Worm (Caenorhabditis elegans) whole organism, late embryonic: ENCODE measurements around the gene daf-41.

ENCODE experiments used
- C08G9.2 ChIP-seq: sonication (generic microtip); optimal IDR thresholded peaks from 2 replicates; lab custom pipeline; 2016; ENCODE audit warnings: mild to moderate bottlenecking, missing genetic modification characterization, moderate library complexity, missing compliant biosample characterization
- K02D7.2 ChIP-seq: sonication (generic microtip); optimal IDR thresholded peaks from 2 replicates; lab custom pipeline; 2017; ENCODE audit warnings: mild to moderate bottlenecking, missing genetic modification characterization, missing compliant biosample characterization
- T23F11.4 ChIP-seq: fragments of 200-800 bp; sonication (Bioruptor generic); optimal IDR thresholded peaks from 2 replicates; lab custom pipeline; 2018; ENCODE audit warnings: mild to moderate bottlenecking, missing genetic modification characterization, missing compliant biosample characterization
- Y22D7AL.16 ChIP-seq: sonication (generic microtip); optimal IDR thresholded peaks from 2 replicates; lab custom pipeline; 2016; ENCODE audit warnings: missing genetic modification characterization, missing compliant biosample characterization
- ama-1 ChIP-seq: fragments of 150-350 bp; optimal IDR thresholded peaks from 2 replicates; lab custom pipeline; 2014
- ceh-14 ChIP-seq: sonication (generic microtip); optimal IDR thresholded peaks from 2 replicates; lab custom pipeline; 2016; ENCODE audit warnings: missing genotype, missing genetic modification characterization, missing compliant biosample characterization
- ceh-18 ChIP-seq: sonication (generic microtip); optimal IDR thresholded peaks from 2 replicates; lab custom pipeline; 2016; ENCODE audit warnings: missing genetic modification characterization, missing compliant biosample characterization
- ceh-19 ChIP-seq: fragments of 200-800 bp; sonication (Bioruptor generic); optimal IDR thresholded peaks from 2 replicates; lab custom pipeline; 2018; ENCODE audit warnings: mild to moderate bottlenecking, missing genetic modification characterization, missing compliant biosample characterization
- ceh-2 ChIP-seq: sonication (generic microtip); optimal IDR thresholded peaks from 2 replicates; lab custom pipeline; 2016; ENCODE audit warnings: missing genotype, missing genetic modification characterization, missing compliant biosample characterization
- ceh-48 ChIP-seq: sonication (generic microtip); optimal IDR thresholded peaks from 2 replicates; lab custom pipeline; 2016; ENCODE audit warnings: missing genetic modification characterization, inconsistent platforms, missing compliant biosample characterization
- dve-1 ChIP-seq: sonication (generic microtip); optimal IDR thresholded peaks from 2 replicates; lab custom pipeline; 2017; ENCODE audit warnings: antibody characterized with exemption, mild to moderate bottlenecking, missing genetic modification characterization, missing compliant biosample characterization
- elt-2 ChIP-seq: sonication (generic microtip); optimal IDR thresholded peaks from 2 replicates; lab custom pipeline; 2016; ENCODE audit warnings: missing genetic modification reagents, missing genetic modification characterization, missing compliant biosample characterization
- elt-4 ChIP-seq: sonication (generic microtip); optimal IDR thresholded peaks from 2 replicates; lab custom pipeline; 2016; ENCODE audit warnings: missing genetic modification characterization, missing compliant biosample characterization
- ets-4 ChIP-seq: sonication (generic microtip); optimal IDR thresholded peaks from 2 replicates; lab custom pipeline; 2016; ENCODE audit warnings: missing genetic modification characterization, missing compliant biosample characterization
- fkh-6 ChIP-seq: sonication (generic microtip); optimal IDR thresholded peaks from 2 replicates; lab custom pipeline; 2016; ENCODE audit warnings: missing genetic modification characterization, missing compliant biosample characterization
- hlh-13 ChIP-seq: fragments of 200-800 bp; sonication (Bioruptor generic); optimal IDR thresholded peaks from 2 replicates; lab custom pipeline; 2018; ENCODE audit warnings: mild to moderate bottlenecking, missing genetic modification characterization, missing compliant biosample characterization
- hlh-30 ChIP-seq: sonication (generic microtip); optimal IDR thresholded peaks from 2 replicates; lab custom pipeline; 2017; ENCODE audit warnings: antibody characterized with exemption, missing genetic modification characterization, missing compliant biosample characterization; ENCODE audit not compliant: insufficient read depth
- hlh-6 ChIP-seq: sonication (generic microtip); optimal IDR thresholded peaks from 2 replicates; lab custom pipeline; 2016; ENCODE audit warnings: missing genotype, missing genetic modification characterization, missing compliant biosample characterization
- hlh-8 ChIP-seq: sonication (generic microtip); optimal IDR thresholded peaks from 2 replicates; lab custom pipeline; 2016; ENCODE audit warnings: missing genotype, missing genetic modification characterization, missing compliant biosample characterization
- lin-11 ChIP-seq: fragments of 200-800 bp; sonication (Bioruptor generic); optimal IDR thresholded peaks from 2 replicates; lab custom pipeline; 2018; ENCODE audit warnings: mild to moderate bottlenecking, missing genetic modification characterization, missing compliant biosample characterization
- madf-2 ChIP-seq: sonication (generic microtip); optimal IDR thresholded peaks from 2 replicates; lab custom pipeline; 2017; ENCODE audit warnings: missing genetic modification characterization, missing compliant biosample characterization
- nfya-1 ChIP-seq: sonication (generic microtip); optimal IDR thresholded peaks from 2 replicates; lab custom pipeline; 2017; ENCODE audit warnings: missing genetic modification characterization, mild to moderate bottlenecking, missing compliant biosample characterization, antibody characterized with exemption, moderate library complexity
- nhr-232 ChIP-seq: sonication (generic microtip); optimal IDR thresholded peaks from 2 replicates; lab custom pipeline; 2016; ENCODE audit warnings: missing genetic modification characterization, missing compliant biosample characterization
- pag-3 ChIP-seq: sonication (generic microtip); optimal IDR thresholded peaks from 2 replicates; lab custom pipeline; 2016; ENCODE audit warnings: missing compliant biosample characterization, missing genetic modification characterization, borderline replicate concordance
- pax-1 ChIP-seq: fragments of 150-350 bp; optimal IDR thresholded peaks from 2 replicates; lab custom pipeline; 2014; ENCODE audit warnings: missing biosample characterization, missing genetic modification characterization
- pqm-1 ChIP-seq: sonication (generic microtip); optimal IDR thresholded peaks from 2 replicates; lab custom pipeline; 2016; ENCODE audit warnings: missing genetic modification characterization, missing compliant biosample characterization
- ref-2 ChIP-seq: sonication (generic microtip); optimal IDR thresholded peaks from 2 replicates; lab custom pipeline; 2016; ENCODE audit warnings: missing genetic modification characterization, missing compliant biosample characterization
- rnt-1 ChIP-seq: sonication (generic microtip); optimal IDR thresholded peaks from 2 replicates; lab custom pipeline; 2016; ENCODE audit warnings: missing genetic modification characterization, missing compliant biosample characterization
- syd-9 ChIP-seq: sonication (generic microtip); optimal IDR thresholded peaks from 2 replicates; lab custom pipeline; 2016; ENCODE audit warnings: mild to moderate bottlenecking, missing genetic modification characterization, moderate library complexity, missing compliant biosample characterization
- tbx-2 ChIP-seq: sonication (generic microtip); optimal IDR thresholded peaks from 2 replicates; lab custom pipeline; 2016; ENCODE audit warnings: missing genetic modification characterization, missing compliant biosample characterization
- ttx-3 ChIP-seq: sonication (generic microtip); optimal IDR thresholded peaks from 2 replicates; lab custom pipeline; 2016; ENCODE audit warnings: missing genetic modification reagents, missing genetic modification characterization, missing compliant biosample characterization
- unc-3 ChIP-seq, 2 experiments: fragments of 200-800 bp in 1 of 2; sonication (Bioruptor generic) in 1 of 2; sonication (generic microtip) in 1 of 2; conservative IDR thresholded peaks in 1 of 2; optimal IDR thresholded peaks in 1 of 2; 2 replicates each; pipeline versions ENCODE4 v1.3.6 to Lab custom; 2016 to 2022; ENCODE audit warnings: missing compliant biosample characterization in 2 of 2, missing genetic modification characterization in 2 of 2, missing genetic modification reagents in 1 of 2
- unc-42 ChIP-seq: sonication (generic microtip); optimal IDR thresholded peaks from 2 replicates; lab custom pipeline; 2016; ENCODE audit warnings: missing genotype, missing genetic modification characterization, missing compliant biosample characterization
- unc-55 ChIP-seq: sonication (generic microtip); optimal IDR thresholded peaks from 2 replicates; lab custom pipeline; 2017; ENCODE audit warnings: missing biosample characterization, missing genetic modification reagents, missing genetic modification characterization
- unc-86 ChIP-seq: sonication (generic microtip); optimal IDR thresholded peaks from 2 replicates; lab custom pipeline; 2016; ENCODE audit warnings: missing genetic modification characterization, missing compliant biosample characterization
- zip-5 ChIP-seq: sonication (generic microtip); optimal IDR thresholded peaks from 2 replicates; lab custom pipeline; 2016; ENCODE audit warnings: missing genetic modification characterization, missing compliant biosample characterization
- ztf-16 ChIP-seq: sonication (generic microtip); optimal IDR thresholded peaks from 2 replicates; lab custom pipeline; 2017; ENCODE audit warnings: missing genetic modification characterization, missing compliant biosample characterization

The daf-41 gene

DNA sequence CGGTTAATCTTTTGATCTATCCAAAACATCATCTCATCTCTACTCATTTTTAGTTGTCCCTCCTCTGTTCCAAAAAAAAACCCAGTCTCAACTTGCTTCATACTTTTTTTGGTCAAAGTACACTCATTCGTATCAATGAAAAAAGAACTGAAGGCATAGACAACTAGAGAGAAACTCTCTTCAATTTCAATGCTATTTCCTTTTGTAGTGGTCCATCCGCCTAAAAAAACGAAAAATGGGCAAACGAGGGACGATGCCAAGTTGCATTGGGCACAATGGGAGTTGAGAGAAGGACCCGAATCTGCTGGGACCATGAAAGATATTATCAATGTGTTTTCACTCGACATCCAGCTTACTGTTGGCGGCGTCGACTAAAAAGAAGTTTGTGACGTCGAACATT lies 5.7 kb upstream of the daf-41 start:
- TF ChIP-seq ttx-3 (tag; lab: Kevin White, UChicago) (no peak), Y22D7AL.16 (tag; lab: Kevin White, UChicago) (no peak), fkh-6 (tag; lab: Kevin White, UChicago) (no peak), ztf-16 (no peak), K02D7.2 (tag; lab: Kevin White, UChicago) (no peak), ceh-19 (GFP tag; lab: Kevin White, UChicago) (no peak), unc-42 (tag; lab: Kevin White, UChicago) (no peak), ceh-2 (tag; lab: Kevin White, UChicago) (no peak), ama-1 (lab: Kevin White, UChicago) (no peak), unc-3 (GFP tag; conservative IDR thresholded peaks at IDR 0.05; lab: Robert Waterston, UW) (no peak), unc-3 (tag; optimal IDR thresholded peaks at IDR 0.05; lab: Kevin White, UChicago) (no peak)
- TF ChIP-seq, all 69 proteins: peak for 0

DNA sequence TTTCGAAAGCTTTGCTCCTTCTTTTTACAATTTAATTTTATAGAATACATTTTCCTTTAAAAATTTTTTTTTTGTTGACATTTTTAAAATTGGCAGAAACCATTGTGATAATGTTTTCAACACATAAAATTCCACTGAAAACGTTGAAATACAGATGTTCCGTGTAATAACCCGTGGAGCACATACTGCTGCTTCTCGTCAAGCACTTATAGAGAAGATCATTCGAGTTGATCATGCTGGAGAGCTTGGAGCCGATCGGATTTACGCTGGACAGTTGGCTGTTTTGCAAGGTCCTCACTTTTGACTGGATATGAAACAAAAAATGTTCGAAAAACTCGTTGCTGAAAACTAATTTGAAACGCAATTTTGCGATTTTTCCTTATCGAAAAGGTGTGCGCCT lies 3.2 kb upstream of the daf-41 start, which contains the start of gene clk-1:
TSS of gene clk-1 (plus strand) at position 155 of the 400 bp plus-strand sequence.
- TF ChIP-seq zip-5 (tag; lab: Kevin White, UChicago) = no peak
- TF ChIP-seq elt-4 (tag; lab: Kevin White, UChicago) = no peak
- no peak for TF ChIP-seq unc-42 (tag; lab: Kevin White, UChicago)
- TF ChIP-seq unc-86 (tag; lab: Kevin White, UChicago) = no peak
- TF ChIP-seq ets-4 (tag; lab: Kevin White, UChicago) = no peak
- no peak for TF ChIP-seq hlh-8 (tag; lab: Kevin White, UChicago)
- no peak for TF ChIP-seq tbx-2 (tag; lab: Kevin White, UChicago)
- no peak for TF ChIP-seq rnt-1
- no peak for TF ChIP-seq C08G9.2
- TF ChIP-seq hlh-13 = no peak
- TF ChIP-seq ref-2 (tag; lab: Kevin White, UChicago) = no peak
- TF ChIP-seq dve-1 = no peak
- TF ChIP-seq hlh-30 (tag; lab: Kevin White, UChicago) = no peak
- no peak for TF ChIP-seq pag-3 (tag; lab: Kevin White, UChicago)
- no peak for TF ChIP-seq ceh-2 (tag; lab: Kevin White, UChicago)
- no peak for TF ChIP-seq K02D7.2 (tag; lab: Kevin White, UChicago)
- TF ChIP-seq hlh-6 = no peak
- no peak for TF ChIP-seq madf-2 (tag; lab: Kevin White, UChicago)
- TF ChIP-seq nhr-232 (tag; lab: Kevin White, UChicago) = no peak
- no peak for TF ChIP-seq nfya-1 (tag; lab: Kevin White, UChicago)

DNA sequence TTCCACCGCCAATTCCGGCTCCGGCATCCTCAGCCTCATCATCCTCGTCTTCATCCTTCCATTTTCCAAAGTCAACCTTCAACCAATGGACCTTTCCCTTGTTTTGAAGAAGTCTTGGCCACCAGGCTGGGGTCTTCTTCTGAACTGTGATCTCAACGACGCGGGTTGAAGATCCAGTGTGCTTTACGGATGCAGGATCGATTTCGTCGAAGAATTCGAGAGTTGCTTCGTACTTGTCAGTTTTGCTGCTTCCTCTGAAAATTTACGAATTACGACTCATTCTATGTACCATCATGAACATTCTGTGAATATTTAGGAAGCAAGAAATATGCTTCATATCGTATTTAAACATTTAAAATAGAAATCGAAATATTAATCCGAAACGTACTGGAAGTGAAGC lies 315 bp downstream of the daf-41 start:
- TF ChIP-seq elt-2 = no peak
- no peak for TF ChIP-seq lin-11 (tag; lab: Kevin White, UChicago)
- TF ChIP-seq nhr-232 (tag; lab: Kevin White, UChicago) = no peak
- no peak for TF ChIP-seq ceh-14 (tag; lab: Kevin White, UChicago)
- TF ChIP-seq syd-9 (tag; lab: Kevin White, UChicago) = no peak

DNA sequence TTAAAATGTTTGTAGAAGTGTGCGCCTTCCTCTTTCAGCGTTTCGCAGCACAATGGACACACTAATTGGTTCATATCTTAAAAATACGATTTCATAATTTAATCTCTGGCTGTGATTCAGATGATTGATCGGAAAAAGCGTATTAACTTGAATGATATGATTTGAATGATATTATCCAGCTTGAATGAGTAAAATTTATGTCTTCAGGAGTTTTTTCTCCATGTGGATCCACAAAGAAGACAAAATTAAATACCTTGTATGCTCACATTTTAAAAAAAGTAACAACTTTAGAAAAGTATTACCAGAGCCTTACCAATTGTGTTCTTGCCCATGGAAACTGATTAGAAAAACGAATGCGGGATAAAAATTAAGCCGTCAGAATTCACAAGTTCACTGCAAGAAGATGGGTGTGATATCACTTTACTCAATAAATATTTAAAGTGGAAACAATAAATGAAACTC lies 1.1 kb downstream of the daf-41 start, which contains the start of gene ztf-8:
TSS of gene ztf-8 (minus strand) at position 76 of the 462 bp plus-strand sequence.
- TF ChIP-seq madf-2 (tag; lab: Kevin White, UChicago) = no peak
- no peak for TF ChIP-seq unc-55 (GFP tag; lab: Kevin White, UChicago)
- no peak for TF ChIP-seq nhr-232 (tag; lab: Kevin White, UChicago)
- no peak for TF ChIP-seq Y22D7AL.16 (tag; lab: Kevin White, UChicago)
- TF ChIP-seq T23F11.4 (GFP tag; lab: Kevin White, UChicago) = no peak
- TF ChIP-seq ztf-16 = no peak
- TF ChIP-seq hlh-30 (tag; lab: Kevin White, UChicago) = no peak
- TF ChIP-seq pax-1 = no peak
- TF ChIP-seq unc-86 (tag; lab: Kevin White, UChicago) = no peak
- TF ChIP-seq ceh-18 (tag; lab: Kevin White, UChicago) = no peak
- no peak for TF ChIP-seq pqm-1 (tag; lab: Kevin White, UChicago)
- TF ChIP-seq ceh-48 (tag; lab: Kevin White, UChicago) = no peak
- no peak for TF ChIP-seq tbx-2 (tag; lab: Kevin White, UChicago)
